Fruit fly (Drosophila melanogaster) whole organism, prepupa: ENCODE measurements around the gene CG33258.

Experiments
- CG8319 ChIP-seq: fragments of 200-800 bp; sonication (Bioruptor generic); optimal IDR thresholded peaks from 3 replicates; lab custom pipeline; 2016; ENCODE audit warnings: missing biosample characterization, missing genetic modification characterization
- Ets96B ChIP-seq: fragments of 200-800 bp; optimal IDR thresholded peaks from 2 replicates; lab custom pipeline; 2019; ENCODE audit warnings: missing biosample characterization, mild to moderate bottlenecking, missing genetic modification characterization, moderate library complexity
- Lpt ChIP-seq: fragments of 200-800 bp; sonication (Bioruptor generic); optimal IDR thresholded peaks from 3 replicates; lab custom pipeline; 2016; ENCODE audit warnings: missing biosample characterization, missing genetic modification characterization
- Met ChIP-seq: fragments of 200-800 bp; sonication (Bioruptor generic); optimal IDR thresholded peaks from 3 replicates; lab custom pipeline; 2016; ENCODE audit warnings: missing biosample characterization, missing genetic modification characterization
- Sox102F ChIP-seq: fragments of 200-800 bp; sonication (Bioruptor generic); optimal IDR thresholded peaks from 2 replicates; lab custom pipeline; 2016; ENCODE audit warnings: missing biosample characterization, mild to moderate bottlenecking, missing genetic modification characterization
- Sox14 ChIP-seq: fragments of 200-800 bp; sonication (Bioruptor generic); optimal IDR thresholded peaks from 3 replicates; lab custom pipeline; 2016; ENCODE audit warnings: missing biosample characterization, missing genetic modification characterization
- cyc ChIP-seq: fragments of 200-800 bp; sonication (Bioruptor generic); optimal IDR thresholded peaks from 3 replicates; lab custom pipeline; 2016; ENCODE audit warnings: missing biosample characterization, missing genetic modification characterization
- esn ChIP-seq: fragments of 200-800 bp; sonication (Bioruptor generic); optimal IDR thresholded peaks from 2 replicates; lab custom pipeline; 2016; ENCODE audit warnings: missing biosample characterization, mild to moderate bottlenecking, missing genetic modification characterization, moderate library complexity
- fd85E ChIP-seq: fragments of 200-800 bp; sonication (Bioruptor generic); optimal IDR thresholded peaks from 3 replicates; lab custom pipeline; 2016; ENCODE audit warnings: missing biosample characterization, missing genetic modification characterization
- ss ChIP-seq, 2 experiments: fragments of 200-800 bp; sonication (Bioruptor generic); optimal IDR thresholded peaks; 2 replicates in 1 of 2; 3 replicates in 1 of 2; lab custom pipeline; 2017 to 2018; ENCODE audit warnings: mild to moderate bottlenecking in 2 of 2, missing biosample characterization in 2 of 2, missing genetic modification characterization in 2 of 2, moderate library complexity in 1 of 2

dm6 chr3L:16049955-16050886 lies 32.1 kb upstream of the CG33258 start:
- TF ChIP-seq esn (GFP tag; lab: Kevin White, UChicago) (no peak), fd85E (no peak), Met (GFP tag; lab: Kevin White, UChicago) (peak; percentile 21), cyc (no peak), CG8319 (no peak), Sox14 (GFP tag; lab: Kevin White, UChicago) (no peak), ss (GFP tag; optimal IDR thresholded peaks at IDR 0.05; lab: Kevin White, UChicago) (peak; percentile 15 to 17), Ets96B (tag; lab: Kevin White, UChicago) (no peak), Sox102F (GFP tag; lab: Kevin White, UChicago) (no peak), Lpt (GFP tag; lab: Kevin White, UChicago) (peak; percentile 68)
